Worm (Caenorhabditis elegans) whole organism, late embryonic: Measurements from ENCODE around the gene T02D1.4.

Experiments used
- K09A11.1 ChIP-seq: sonication (generic microtip); optimal IDR thresholded peaks from 2 replicates; lab custom pipeline; 2017; ENCODE audit warnings: antibody characterized with exemption, mild to moderate bottlenecking, missing genetic modification characterization, missing compliant biosample characterization; ENCODE audit not compliant: insufficient read depth
- hlh-13 ChIP-seq: fragments of 200-800 bp; sonication (Bioruptor generic); optimal IDR thresholded peaks from 2 replicates; lab custom pipeline; 2018; ENCODE audit warnings: mild to moderate bottlenecking, missing genetic modification characterization, missing compliant biosample characterization
- madf-2 ChIP-seq: sonication (generic microtip); optimal IDR thresholded peaks from 2 replicates; lab custom pipeline; 2017; ENCODE audit warnings: missing genetic modification characterization, missing compliant biosample characterization
- pha-4 ChIP-seq: fragments of 150-350 bp; optimal IDR thresholded peaks from 2 replicates; lab custom pipeline; 2018; ENCODE audit warnings: missing biosample characterization, missing genetic modification reagents, missing genetic modification characterization
- tbx-2 ChIP-seq: sonication (generic microtip); optimal IDR thresholded peaks from 2 replicates; lab custom pipeline; 2016; ENCODE audit warnings: missing genetic modification characterization, missing compliant biosample characterization
- unc-86 ChIP-seq: sonication (generic microtip); optimal IDR thresholded peaks from 2 replicates; lab custom pipeline; 2016; ENCODE audit warnings: missing genetic modification characterization, missing compliant biosample characterization

DNA sequence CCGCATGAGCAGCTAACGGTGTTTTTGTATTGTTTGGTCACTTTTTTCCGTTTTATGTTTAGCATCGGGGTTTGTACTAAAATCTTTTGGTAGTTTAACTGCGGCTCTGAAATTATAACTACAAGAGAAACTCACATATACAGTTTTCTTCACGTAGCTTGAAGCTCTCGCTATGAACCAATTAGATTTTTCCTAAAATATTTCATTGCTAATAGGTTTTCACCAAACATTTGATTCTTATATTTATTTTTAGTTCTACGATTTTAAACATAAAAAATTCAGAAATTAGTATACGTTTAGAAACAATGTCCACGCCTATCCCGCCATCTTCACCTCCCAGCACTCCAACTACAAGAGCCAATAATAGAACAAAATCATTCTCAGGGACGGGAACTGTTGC, 27.9 kb downstream of the T02D1.4 start, which contains the start of gene C06A12.3:
- TF ChIP-seq hlh-13 (GFP tag; lab: Kevin White, UChicago), result no peak
- no peak for TF ChIP-seq pha-4 (tag; lab: Kevin White, UChicago)
- no peak for TF ChIP-seq K09A11.1
- no peak for TF ChIP-seq madf-2 (tag; lab: Kevin White, UChicago)
- no peak for TF ChIP-seq tbx-2 (tag; lab: Kevin White, UChicago)
- no peak for TF ChIP-seq unc-86 (tag; lab: Kevin White, UChicago)
